Worm (Caenorhabditis elegans) whole organism, mixed stage, embryonic: ENCODE measurements around the gene F10C1.23.

Source experiments
- bed-3 ChIP-seq: fragments of 200-800 bp; sonication (Bioruptor generic); optimal IDR thresholded peaks from 3 replicates; lab custom pipeline; 2018; ENCODE audit warnings: mild to moderate bottlenecking, missing genetic modification characterization, moderate library complexity, missing compliant biosample characterization
- ces-1 ChIP-seq: fragments of 150-350 bp; optimal IDR thresholded peaks from 2 replicates; lab custom pipeline; 2014; ENCODE audit warnings: missing biosample characterization, missing genetic modification reagents, missing genetic modification characterization
- cnd-1 ChIP-seq: fragments of 200-800 bp; sonication (Bioruptor generic); optimal IDR thresholded peaks from 2 replicates; lab custom pipeline; 2018; ENCODE audit warnings: mild to moderate bottlenecking, missing genetic modification characterization, missing compliant biosample characterization
- drap-1 ChIP-seq: fragments of 200-800 bp; sonication (Bioruptor generic); optimal IDR thresholded peaks from 3 replicates; lab custom pipeline; 2018; ENCODE audit warnings: mild to moderate bottlenecking, missing genetic modification characterization, missing compliant biosample characterization
- elt-3 ChIP-seq: fragments of 150-350 bp; optimal IDR thresholded peaks from 2 replicates; lab custom pipeline; 2014; ENCODE audit warnings: missing biosample characterization, missing genetic modification characterization
- lin-13 ChIP-seq: fragments of 150-350 bp; optimal IDR thresholded peaks from 2 replicates; lab custom pipeline; 2014; ENCODE audit warnings: missing biosample characterization, missing genetic modification characterization
- lin-32 ChIP-seq: fragments of 200-800 bp; sonication (Bioruptor generic); optimal IDR thresholded peaks from 2 replicates; lab custom pipeline; 2018; ENCODE audit warnings: mild to moderate bottlenecking, missing genetic modification characterization, missing compliant biosample characterization
- lsy-2 ChIP-seq: fragments of 150-350 bp; optimal IDR thresholded peaks from 2 replicates; lab custom pipeline; 2014; ENCODE audit warnings: missing biosample characterization, missing genetic modification characterization
- mep-1 ChIP-seq: fragments of 150-350 bp; optimal IDR thresholded peaks from 2 replicates; lab custom pipeline; 2017; ENCODE audit warnings: missing biosample characterization, missing genetic modification reagents, missing genetic modification characterization, inconsistent platforms
- nhr-12 ChIP-seq: fragments of 150-350 bp; optimal IDR thresholded peaks from 2 replicates; lab custom pipeline; 2014; ENCODE audit warnings: missing biosample characterization, missing genetic modification characterization
- nhr-28 ChIP-seq: fragments of 150-350 bp; optimal IDR thresholded peaks from 2 replicates; lab custom pipeline; 2014; ENCODE audit warnings: missing biosample characterization, missing genetic modification characterization
- unc-39 ChIP-seq: fragments of 150-350 bp; optimal IDR thresholded peaks from 2 replicates; lab custom pipeline; 2014; ENCODE audit warnings: missing biosample characterization, missing genetic modification characterization
- unc-62 ChIP-seq: fragments of 150-350 bp; optimal IDR thresholded peaks from 2 replicates; lab custom pipeline; 2014; ENCODE audit warnings: missing biosample characterization, missing genetic modification reagents, missing genetic modification characterization
- ztf-11 ChIP-seq: fragments of 150-350 bp; optimal IDR thresholded peaks from 2 replicates; lab custom pipeline; 2014; ENCODE audit warnings: missing biosample characterization, missing genetic modification characterization

DNA sequence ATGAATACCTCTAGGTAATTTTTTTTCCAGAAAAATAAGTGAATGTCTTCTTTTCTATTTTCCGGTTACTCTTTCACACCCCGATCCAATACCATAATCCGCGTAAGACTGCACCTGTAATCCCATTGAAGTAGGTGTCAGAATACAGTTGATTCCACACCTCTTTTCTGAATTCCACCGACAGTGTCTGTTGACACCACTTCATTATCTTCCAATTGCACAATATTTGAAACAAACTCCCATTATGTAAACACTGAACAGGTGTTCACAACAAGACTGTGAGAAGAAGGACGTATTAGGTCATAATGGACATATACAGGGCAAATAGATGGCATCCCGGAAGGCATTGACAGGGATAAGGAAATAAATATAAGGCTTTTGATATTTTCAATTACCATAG is 19.5 kb downstream of the F10C1.23 start:
- no peak for TF ChIP-seq elt-3 (tag; lab: Kevin White, UChicago)
- TF ChIP-seq lsy-2 (tag; lab: Kevin White, UChicago) = no peak
- TF ChIP-seq nhr-28 (tag; lab: Kevin White, UChicago) = no peak
- no peak for TF ChIP-seq drap-1 (GFP tag; lab: Kevin White, UChicago)
- TF ChIP-seq unc-39 (tag; lab: Kevin White, UChicago) = no peak
- no peak for TF ChIP-seq nhr-12 (tag; lab: Kevin White, UChicago)
- no peak for TF ChIP-seq ztf-11 (tag; lab: Kevin White, UChicago)
- no peak for TF ChIP-seq lin-13 (tag; lab: Kevin White, UChicago)
- TF ChIP-seq cnd-1 = no peak
- TF ChIP-seq unc-62 (GFP tag; lab: Kevin White, UChicago) = no peak
- TF ChIP-seq ces-1 (GFP tag; lab: Kevin White, UChicago) = no peak
- TF ChIP-seq bed-3 (GFP tag; lab: Kevin White, UChicago) = no peak
- TF ChIP-seq mep-1 = no peak
- no peak for TF ChIP-seq lin-32 (GFP tag; lab: Kevin White, UChicago)
